Worm (Caenorhabditis elegans) whole organism, L3 larva: ENCODE results near the gene cdh-12.

Experiments
- R02D3.7 ChIP-seq: fragments of 150-350 bp; optimal IDR thresholded peaks from 2 replicates; lab custom pipeline; 2014; ENCODE audit warnings: missing biosample characterization, missing genetic modification characterization
- ZK546.5 ChIP-seq: sonication (generic microtip); optimal IDR thresholded peaks from 2 replicates; lab custom pipeline; 2017; ENCODE audit warnings: missing biosample characterization, missing genetic modification characterization
- aly-2 ChIP-seq: fragments of 150-350 bp; optimal IDR thresholded peaks from 2 replicates; lab custom pipeline; 2014; ENCODE audit warnings: missing biosample characterization, missing genetic modification characterization
- ama-1 ChIP-seq: fragments of 150-350 bp; optimal IDR thresholded peaks from 2 replicates; lab custom pipeline; 2018
- ceh-28 ChIP-seq: fragments of 150-350 bp; optimal IDR thresholded peaks from 2 replicates; lab custom pipeline; 2014; ENCODE audit warnings: missing biosample characterization, missing genetic modification reagents, missing genetic modification characterization
- ceh-82 ChIP-seq: fragments of 150-350 bp; optimal IDR thresholded peaks from 2 replicates; lab custom pipeline; 2014; ENCODE audit warnings: missing biosample characterization, missing genetic modification characterization
- ceh-9 ChIP-seq: sonication (generic microtip); optimal IDR thresholded peaks from 2 replicates; lab custom pipeline; 2018; ENCODE audit warnings: missing biosample characterization, missing genetic modification characterization
- egl-5 ChIP-seq: fragments of 150-350 bp; optimal IDR thresholded peaks from 2 replicates; lab custom pipeline; 2017; ENCODE audit warnings: missing biosample characterization, missing genetic modification reagents, missing genetic modification characterization, inconsistent platforms
- elt-1 ChIP-seq: fragments of 150-350 bp; optimal IDR thresholded peaks from 2 replicates; lab custom pipeline; 2014; ENCODE audit warnings: missing biosample characterization, missing genetic modification characterization
- elt-2 ChIP-seq: sonication (generic microtip); optimal IDR thresholded peaks from 2 replicates; lab custom pipeline; 2016; ENCODE audit warnings: missing genetic modification reagents, mild to moderate bottlenecking, missing genetic modification characterization, missing compliant biosample characterization
- elt-3 ChIP-seq, 3 experiments: fragments of 150-350 bp in 1 of 3; sonication (generic microtip) in 2 of 3; optimal IDR thresholded peaks; 2 replicates in 2 of 3; 4 replicates in 1 of 3; lab custom pipeline; 2014 to 2017; ENCODE audit warnings: missing biosample characterization in 3 of 3, missing genetic modification characterization in 3 of 3
- fkh-10 ChIP-seq: sonication (generic microtip); optimal IDR thresholded peaks from 2 replicates; lab custom pipeline; 2017; ENCODE audit warnings: missing biosample characterization, missing genetic modification reagents, missing genetic modification characterization
- fkh-2 ChIP-seq: fragments of 150-350 bp; optimal IDR thresholded peaks from 2 replicates; lab custom pipeline; 2014; ENCODE audit warnings: missing biosample characterization, missing genetic modification reagents, missing genetic modification characterization
- fos-1 ChIP-seq: fragments of 150-350 bp; optimal IDR thresholded peaks from 2 replicates; lab custom pipeline; 2014; ENCODE audit warnings: missing biosample characterization, missing genetic modification characterization
- hmg-11 ChIP-seq: sonication (generic microtip); optimal IDR thresholded peaks from 2 replicates; lab custom pipeline; 2016; ENCODE audit warnings: missing genetic modification characterization, missing compliant biosample characterization
- jun-1 ChIP-seq: fragments of 150-350 bp; optimal IDR thresholded peaks from 2 replicates; lab custom pipeline; 2014; ENCODE audit warnings: missing biosample characterization, missing genetic modification reagents, missing genetic modification characterization
- lin-15B ChIP-seq: fragments of 150-350 bp; optimal IDR thresholded peaks from 2 replicates; lab custom pipeline; 2014; ENCODE audit warnings: missing biosample characterization, missing genetic modification characterization
- lin-39 ChIP-seq: fragments of 150-350 bp; optimal IDR thresholded peaks from 2 replicates; lab custom pipeline; 2018; ENCODE audit warnings: missing biosample characterization, missing genetic modification reagents, missing genetic modification characterization
- mdl-1 ChIP-seq: fragments of 150-350 bp; optimal IDR thresholded peaks from 2 replicates; lab custom pipeline; 2014; ENCODE audit warnings: missing biosample characterization, missing genetic modification characterization
- nhr-11 ChIP-seq: fragments of 150-350 bp; optimal IDR thresholded peaks from 2 replicates; lab custom pipeline; 2014; ENCODE audit warnings: missing biosample characterization, missing genetic modification characterization
- nhr-23 ChIP-seq: fragments of 150-350 bp; optimal IDR thresholded peaks from 2 replicates; lab custom pipeline; 2014; ENCODE audit warnings: missing biosample characterization, missing genetic modification reagents, missing genetic modification characterization
- nhr-237 ChIP-seq: fragments of 150-350 bp; optimal IDR thresholded peaks from 2 replicates; lab custom pipeline; 2014; ENCODE audit warnings: missing biosample characterization, missing genetic modification characterization
- nhr-25 ChIP-seq: sonication (generic microtip); optimal IDR thresholded peaks from 2 replicates; lab custom pipeline; 2017; ENCODE audit warnings: missing biosample characterization, missing genetic modification characterization
- nhr-28 ChIP-seq: fragments of 150-350 bp; optimal IDR thresholded peaks from 2 replicates; lab custom pipeline; 2014; ENCODE audit warnings: missing biosample characterization, missing genetic modification characterization
- nhr-76 ChIP-seq: fragments of 150-350 bp; sonication (generic microtip); optimal IDR thresholded peaks from 5 replicates; lab custom pipeline; 2014; ENCODE audit warnings: missing biosample characterization, missing genetic modification characterization
- pha-4 ChIP-seq: fragments of 150-350 bp; optimal IDR thresholded peaks from 2 replicates; lab custom pipeline; 2014; ENCODE audit warnings: missing biosample characterization, missing genetic modification reagents, missing genetic modification characterization
- pqm-1 ChIP-seq: fragments of 150-350 bp; optimal IDR thresholded peaks from 2 replicates; lab custom pipeline; 2017; ENCODE audit warnings: missing biosample characterization, missing genetic modification characterization, inconsistent platforms
- sea-2 ChIP-seq: fragments of 150-350 bp; sonication (generic microtip); optimal IDR thresholded peaks from 4 replicates; lab custom pipeline; 2014; ENCODE audit warnings: missing biosample characterization, missing genetic modification reagents, missing genetic modification characterization
- skn-1 ChIP-seq: fragments of 150-350 bp; optimal IDR thresholded peaks from 2 replicates; lab custom pipeline; 2014; ENCODE audit warnings: missing biosample characterization, missing genetic modification characterization
- snpc-4 ChIP-seq: fragments of 150-350 bp; optimal IDR thresholded peaks from 2 replicates; lab custom pipeline; 2014; ENCODE audit warnings: missing biosample characterization, missing genetic modification characterization
- tbx-2 ChIP-seq: sonication (generic microtip); optimal IDR thresholded peaks from 2 replicates; lab custom pipeline; 2016; ENCODE audit warnings: mild to moderate bottlenecking, missing genetic modification characterization, missing compliant biosample characterization
- unc-39 ChIP-seq: sonication (generic microtip); optimal IDR thresholded peaks from 4 replicates; lab custom pipeline; 2017; ENCODE audit warnings: missing biosample characterization, missing genetic modification characterization
- zag-1 ChIP-seq: fragments of 150-350 bp; optimal IDR thresholded peaks from 2 replicates; lab custom pipeline; 2014; ENCODE audit warnings: missing biosample characterization, missing genetic modification characterization
- ztf-11 ChIP-seq: fragments of 150-350 bp; optimal IDR thresholded peaks from 2 replicates; lab custom pipeline; 2014; ENCODE audit warnings: missing biosample characterization, missing genetic modification characterization
- ztf-4 ChIP-seq: fragments of 150-350 bp; optimal IDR thresholded peaks from 2 replicates; lab custom pipeline; 2014; ENCODE audit warnings: missing biosample characterization, missing genetic modification characterization

Gene cdh-12

DNA sequence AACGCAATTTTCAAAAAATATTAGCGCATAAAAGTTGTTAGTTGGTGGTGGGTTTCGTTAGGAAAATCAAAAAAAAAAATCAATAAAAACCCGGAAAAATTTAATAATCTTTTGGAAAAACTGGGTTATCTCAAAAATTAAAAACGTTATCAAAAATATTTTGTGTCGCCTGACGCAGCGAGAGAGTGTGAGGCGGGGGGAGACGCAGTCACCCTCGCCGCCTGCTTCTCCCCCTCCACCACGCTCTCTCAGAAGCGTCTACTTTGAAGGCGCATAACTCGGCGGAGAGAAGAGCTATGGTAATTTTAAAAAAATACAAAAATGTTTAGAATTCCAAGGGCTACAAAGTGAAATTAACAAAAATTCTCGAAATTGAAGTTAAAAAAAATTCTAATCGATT lies 73.3 kb downstream of the cdh-12 start:
- TF ChIP-seq ceh-9 (tag; lab: Kevin White, UChicago) (no peak), elt-2 (tag; lab: Kevin White, UChicago) (peak; percentile 27)

DNA sequence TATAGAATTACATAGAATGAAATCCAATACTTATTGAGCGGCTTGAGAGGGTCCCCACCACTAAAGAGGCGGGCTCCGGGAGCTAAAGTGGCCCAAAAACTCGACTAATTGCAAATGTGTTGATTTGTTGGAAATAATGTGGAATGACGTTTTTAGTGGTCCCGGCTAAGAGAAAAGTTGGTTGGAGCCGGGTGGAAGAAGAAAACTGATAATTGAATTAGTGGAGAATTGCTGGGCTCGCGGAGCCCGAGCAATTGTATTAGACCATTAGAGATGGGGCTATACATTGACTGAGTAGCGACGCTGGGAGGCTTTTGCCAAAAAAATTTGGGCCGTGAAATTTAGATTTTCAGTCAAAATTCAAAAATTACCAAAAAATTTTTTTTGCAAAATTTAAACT lies 73.8 kb downstream of the cdh-12 start:
- TF ChIP-seq ceh-28 (no peak), ama-1 (lab: Kevin White, UChicago) (no peak), mdl-1 (no peak), nhr-23 (tag; lab: Kevin White, UChicago) (no peak), lin-39 (tag; lab: Kevin White, UChicago) (no peak), unc-39 (tag; lab: Kevin White, UChicago) (no peak), hmg-11 (tag; lab: Kevin White, UChicago) (no peak), R02D3.7 (tag; lab: Kevin White, UChicago) (no peak), fkh-10 (GFP tag; lab: Kevin White, UChicago) (no peak), nhr-237 (tag; lab: Kevin White, UChicago) (no peak), zag-1 (tag; lab: Kevin White, UChicago) (no peak), skn-1 (tag; lab: Kevin White, UChicago) (no peak), fkh-2 (tag; lab: Kevin White, UChicago) (no peak), ztf-4 (tag; lab: Kevin White, UChicago) (no peak), sea-2 (GFP tag; lab: Kevin White, UChicago) (no peak), pqm-1 (tag; lab: Kevin White, UChicago) (no peak), ZK546.5 (no peak), nhr-76 (tag; lab: Kevin White, UChicago) (no peak), lin-15B (tag; lab: Kevin White, UChicago) (no peak), elt-3 (tag; optimal IDR thresholded peaks at IDR 0.05; lab: Kevin White, UChicago) (no peak)

DNA sequence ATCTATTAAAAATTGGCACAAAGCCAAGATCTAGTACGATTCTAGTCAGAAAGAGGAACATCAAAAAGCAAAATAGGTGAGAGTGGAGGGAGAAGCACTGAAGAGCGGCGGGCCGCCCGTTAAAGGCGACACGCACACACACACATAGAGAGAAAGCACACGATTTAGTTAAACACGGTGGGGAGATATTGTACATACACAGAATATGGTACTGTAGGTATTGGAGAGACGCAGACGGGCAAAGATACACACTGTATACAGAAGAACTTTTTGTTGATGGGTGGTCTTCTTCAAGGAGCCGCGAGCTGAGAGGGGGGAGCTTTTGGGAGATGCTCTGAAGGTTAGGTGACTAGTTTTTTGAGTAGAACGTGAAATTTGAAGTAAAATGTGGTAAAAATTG lies 74.4 kb downstream of the cdh-12 start:
- peak; percentile 34 for TF ChIP-seq elt-2 (tag; lab: Kevin White, UChicago)
- no peak for TF ChIP-seq nhr-28 (tag; lab: Kevin White, UChicago)
- TF ChIP-seq pha-4, result peak; percentile 97
- no peak for TF ChIP-seq elt-1 (tag; lab: Kevin White, UChicago)

DNA sequence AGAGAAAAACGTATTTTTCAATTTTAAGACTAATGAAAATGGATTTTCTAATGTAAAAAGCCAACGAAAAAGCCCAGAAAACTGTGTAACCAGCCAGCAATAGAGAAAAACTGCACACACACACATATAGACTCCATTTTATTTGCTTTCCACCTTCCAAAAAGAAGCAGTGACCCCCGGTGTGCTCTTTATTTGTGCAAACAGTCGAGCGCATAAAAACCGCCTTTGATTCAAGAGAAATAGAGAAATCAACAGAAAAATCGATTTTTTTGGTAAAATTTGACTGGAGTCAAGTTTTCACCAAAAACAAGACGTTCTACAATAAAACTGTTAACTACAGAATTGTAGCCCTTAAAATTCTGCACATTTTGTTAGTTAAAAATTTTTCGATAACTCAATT lies 76.7 kb downstream of the cdh-12 start:
- TF ChIP-seq nhr-76 (tag; lab: Kevin White, UChicago), result no peak
- TF ChIP-seq pha-4, result peak; percentile 78

DNA sequence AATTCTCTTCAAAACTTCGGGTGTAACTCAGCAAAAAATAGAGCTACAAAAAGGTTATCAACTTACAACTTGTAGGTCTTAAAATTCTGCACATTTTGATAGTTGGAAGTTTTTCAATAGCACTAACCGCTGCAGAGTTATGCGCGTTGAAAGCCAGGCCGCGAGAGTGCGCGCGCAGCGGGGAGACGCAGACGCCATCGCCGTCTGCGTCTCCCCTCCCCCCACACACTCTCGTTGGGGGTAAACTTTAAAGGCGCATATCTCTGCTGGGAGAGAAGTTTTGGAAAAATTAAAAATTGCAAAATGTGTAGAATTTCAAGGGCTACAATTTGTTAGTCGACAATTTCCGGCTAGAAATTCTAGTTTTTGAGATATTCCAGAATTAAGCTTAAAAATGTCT lies 77.7 kb downstream of the cdh-12 start:
- TF ChIP-seq pqm-1 (tag; lab: Kevin White, UChicago), result no peak
- TF ChIP-seq snpc-4 (tag; lab: Kevin White, UChicago), result no peak
- TF ChIP-seq mdl-1, result no peak
- TF ChIP-seq nhr-25, result no peak
- TF ChIP-seq ceh-82, result no peak
- no peak for TF ChIP-seq ztf-11 (tag; lab: Kevin White, UChicago)
- no peak for TF ChIP-seq fkh-2 (tag; lab: Kevin White, UChicago)
- TF ChIP-seq tbx-2 (tag; lab: Kevin White, UChicago), result no peak
- no peak for TF ChIP-seq zag-1 (tag; lab: Kevin White, UChicago)
- TF ChIP-seq fos-1 (tag; lab: Kevin White, UChicago), result no peak
- TF ChIP-seq, all 47 proteins: peak for 0

DNA sequence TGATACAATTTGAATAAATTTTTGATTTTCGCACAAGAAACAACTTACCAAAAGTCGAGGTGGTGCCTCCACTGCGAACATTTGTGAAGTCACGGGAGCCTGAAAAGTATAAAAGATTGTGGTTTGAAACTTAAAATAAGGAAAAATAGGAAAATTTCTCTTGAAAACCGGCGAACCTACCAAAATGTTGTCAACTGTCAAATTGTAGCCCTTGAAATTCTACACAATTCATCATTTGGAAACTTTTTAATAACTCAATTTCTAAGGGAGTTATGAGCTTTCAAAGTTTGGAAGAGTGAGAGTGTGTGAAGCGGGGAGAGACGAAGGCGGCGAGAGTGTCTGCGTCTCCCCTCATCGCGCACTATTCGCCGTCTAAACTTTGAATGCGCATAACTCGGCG lies 78.3 kb downstream of the cdh-12 start, which contains the start of gene pes-4:
Gene pes-4, minus strand, starts transcription at position 101 of the 400 bp plus-strand sequence.
- no peak for TF ChIP-seq aly-2 (tag; lab: Kevin White, UChicago)
- no peak for TF ChIP-seq ztf-4 (tag; lab: Kevin White, UChicago)
- TF ChIP-seq jun-1 (tag; lab: Kevin White, UChicago), result no peak
- no peak for TF ChIP-seq egl-5
- no peak for TF ChIP-seq unc-39 (tag; lab: Kevin White, UChicago)
- TF ChIP-seq sea-2 (GFP tag; lab: Kevin White, UChicago), result no peak
- TF ChIP-seq lin-39 (tag; lab: Kevin White, UChicago), result no peak
- no peak for TF ChIP-seq fkh-10 (GFP tag; lab: Kevin White, UChicago)
- TF ChIP-seq elt-1 (tag; lab: Kevin White, UChicago), result no peak
- no peak for TF ChIP-seq nhr-11 (tag; lab: Kevin White, UChicago)
